Fruit fly (Drosophila melanogaster): Measurements from ENCODE around the gene CG18789.

Gene CG18789

dm6 chr2L:11970853-11971397, 24.3 kb downstream of the CG18789 start (continued):
- TF ChIP-seq CG2116 (GFP tag; optimal IDR thresholded peaks at IDR 0.05) (no peak), CG11560 (tag; IDR thresholded peaks at IDR 0.05) (no peak), vnd (GFP tag; IDR thresholded peaks at IDR 0.05; ENCODE audit: partially characterized antibody) (no peak), CrebB (tag; optimal IDR thresholded peaks at IDR 0.05) (peak; percentile 22), Awh (GFP tag; IDR thresholded peaks at IDR 0.05) (0 out of 2 replicates have a peak, but pooled peaks have one; percentile 35), seq (GFP tag; IDR thresholded peaks at IDR 0.05) (peak; percentile 38; the same call in 1 of the 2 replicates), CG7357 (GFP tag; IDR thresholded peaks at IDR 0.05) (no peak), sqz (GFP tag; optimal IDR thresholded peaks at IDR 0.05) (no peak), CG11085 (GFP tag; IDR thresholded peaks at IDR 0.05) (0 out of 2 replicates have a peak, but pooled peaks have one; percentile 52), gcm (GFP tag; optimal IDR thresholded peaks at IDR 0.05) (no peak), vfl (GFP tag; optimal IDR thresholded peaks at IDR 0.05) (no peak), Dip2 (GFP tag; IDR thresholded peaks at IDR 0.05) (no peak), Optix (GFP tag; IDR thresholded peaks at IDR 0.05) (0 out of 3 replicates have a peak, but pooled peaks have one; percentile 35), YL-1 (GFP tag; optimal IDR thresholded peaks at IDR 0.05) (no peak), Deaf1 (tag; optimal IDR thresholded peaks at IDR 0.05) (peak; percentile 78), Drgx (GFP tag; IDR thresholded peaks at IDR 0.05) (0 out of 2 replicates have a peak, but pooled peaks have one; percentile 18), CG17359 (tag; optimal IDR thresholded peaks at IDR 0.05) (peak; percentile 3), CG14014 (GFP tag; IDR thresholded peaks at IDR 0.05) (peak; percentile 39; the same call in 1 of the 2 replicates), CG43689 (GFP tag; IDR thresholded peaks at IDR 0.05) (no peak), CG13894 (tag; optimal IDR thresholded peaks at IDR 0.05) (peak; percentile 44), CG15479 (GFP tag; optimal IDR thresholded peaks at IDR 0.05) (peak; percentile 43), CG2875 (GFP tag; optimal IDR thresholded peaks at IDR 0.05) (no peak), CG14441 (GFP tag; IDR thresholded peaks at IDR 0.05) (0 out of 2 replicates have a peak, but pooled peaks have one; percentile 39), nmo (GFP tag; optimal IDR thresholded peaks at IDR 0.05) (peak; percentile 7), CTCF (GFP tag; optimal IDR thresholded peaks at IDR 0.05) (no peak), nom (GFP tag; optimal IDR thresholded peaks at IDR 0.05) (peak; percentile 27), CG32532 (GFP tag; IDR thresholded peaks at IDR 0.05) (peak; percentile 59), fru (optimal IDR thresholded peaks at IDR 0.05) (no peak), CG1529 (GFP tag; optimal IDR thresholded peaks at IDR 0.05) (no peak), Hr78 (GFP tag; optimal IDR thresholded peaks at IDR 0.05) (peak in 1 of 2 experiments; percentile 50), CG12071 (GFP tag; optimal IDR thresholded peaks at IDR 0.05) (peak; percentile 23), CG11247 (GFP tag; IDR thresholded peaks at IDR 0.05) (peak; percentile 28; the same call in 1 of the 2 replicates), CG4820 (GFP tag; optimal IDR thresholded peaks at IDR 0.05) (no peak), crp (GFP tag; optimal IDR thresholded peaks at IDR 0.05) (no peak), HLH4C (GFP tag; IDR thresholded peaks at IDR 0.05; ENCODE audit: partially characterized antibody) (0 out of 3 replicates have a peak, but pooled peaks have one; percentile 39), CG31388 (GFP tag; optimal IDR thresholded peaks at IDR 0.05) (no peak), Chrac-16 (GFP tag; optimal IDR thresholded peaks at IDR 0.05) (no peak), CG31365 (tag; optimal IDR thresholded peaks at IDR 0.05) (no peak), Rfx (GFP tag; IDR thresholded peaks at IDR 0.05) (peak; percentile 53), MESR4 (GFP tag; optimal IDR thresholded peaks at IDR 0.05) (no peak), CG15011 (GFP tag; optimal IDR thresholded peaks at IDR 0.05) (no peak), ab (GFP tag; optimal IDR thresholded peaks at IDR 0.05) (peak; percentile 36), tx (GFP tag; optimal IDR thresholded peaks at IDR 0.05) (no peak), so (GFP tag; IDR thresholded peaks at IDR 0.05) (no peak), CG5180 (GFP tag; optimal IDR thresholded peaks at IDR 0.05) (peak; percentile 97), klu (GFP tag; IDR thresholded peaks at IDR 0.05) (no peak), dysf (GFP tag; IDR thresholded peaks at IDR 0.05) (no peak), Nf-YC (tag; optimal IDR thresholded peaks at IDR 0.05) (peak; percentile 73), CG12769 (tag; optimal IDR thresholded peaks at IDR 0.05) (peak; percentile 79), CG11696 (GFP tag; IDR thresholded peaks at IDR 0.05) (0 out of 2 replicates have a peak, but pooled peaks have one; percentile 18)
